Worm (Caenorhabditis elegans): Measurements from ENCODE around the gene slcr-46.1.

DNA sequence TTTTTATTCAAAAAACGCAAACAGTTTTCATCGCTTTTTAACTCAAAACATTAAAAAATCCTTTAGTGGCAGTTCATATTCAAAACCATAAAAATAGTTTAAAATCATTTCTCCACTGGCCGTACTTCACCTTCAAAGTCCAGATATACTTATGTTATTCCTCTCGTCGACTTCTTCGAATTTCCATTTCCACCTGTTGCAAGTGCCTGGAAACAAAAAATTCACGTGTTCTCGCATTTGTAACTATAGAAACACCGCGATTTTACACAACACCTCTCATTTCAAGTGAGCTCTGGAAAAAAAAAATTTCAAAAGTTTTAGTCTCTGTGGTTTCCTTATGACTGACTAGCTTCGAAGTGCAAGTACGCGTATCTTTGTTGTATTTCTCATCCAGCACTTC is 7.1 kb upstream of the slcr-46.1 start:
- no peak for TF ChIP-seq ZK546.5 (tag; optimal IDR thresholded peaks at IDR 0.05)
- no peak for TF ChIP-seq egl-27 (tag; optimal IDR thresholded peaks at IDR 0.05)
- no peak for TF ChIP-seq lin-39 (tag; optimal IDR thresholded peaks at IDR 0.05)
- TF ChIP-seq elt-1 (tag; optimal IDR thresholded peaks at IDR 0.05): no peak
- TF ChIP-seq lsy-2 (tag; optimal IDR thresholded peaks at IDR 0.05): no peak
- no peak for TF ChIP-seq elt-3 (tag; optimal IDR thresholded peaks at IDR 0.05)

All from whole organism, L2 larva.